Fruit fly (Drosophila melanogaster) whole organism, embryonic: ENCODE data around the gene SmydA-9.

Experiments
- Atf-2 ChIP-seq: fragments of 200-800 bp; sonication (Bioruptor generic); optimal IDR thresholded peaks from 2 replicates; lab custom pipeline; 2016; ENCODE audit warnings: missing biosample characterization, missing genetic modification characterization
- CG1024 ChIP-seq: fragments of 200-800 bp; sonication (Bioruptor generic); IDR thresholded peaks from 2 replicates; pipeline ENCODE4 v1.3.6; 2022; ENCODE audit warnings: missing biosample characterization, missing genetic modification characterization
- CG11093 ChIP-seq: fragments of 200-800 bp; sonication (Bioruptor generic); IDR thresholded peaks from 3 replicates; pipeline ENCODE4 v1.3.6; 2022; ENCODE audit warnings: missing biosample characterization, missing genetic modification characterization
- CG11723 ChIP-seq: fragments of 200-800 bp; sonication (Bioruptor generic); optimal IDR thresholded peaks from 2 replicates; lab custom pipeline; 2017; ENCODE audit warnings: missing biosample characterization, mild to moderate bottlenecking, missing genetic modification characterization
- CG12769 ChIP-seq: fragments of 200-800 bp; sonication (Bioruptor generic); optimal IDR thresholded peaks from 2 replicates; lab custom pipeline; 2019; ENCODE audit warnings: missing biosample characterization, mild to moderate bottlenecking, missing genetic modification characterization, moderate library complexity
- CG13424 ChIP-seq: fragments of 200-800 bp; sonication (Bioruptor generic); optimal IDR thresholded peaks from 2 replicates; lab custom pipeline; 2019; ENCODE audit warnings: missing biosample characterization, mild to moderate bottlenecking, missing genetic modification characterization, moderate library complexity
- CG13775 ChIP-seq: fragments of 200-800 bp; sonication (Bioruptor generic); optimal IDR thresholded peaks from 3 replicates; lab custom pipeline; 2017; ENCODE audit warnings: missing biosample characterization, mild to moderate bottlenecking, missing genetic modification characterization
- CG16779 ChIP-seq: fragments of 200-800 bp; sonication (Bioruptor generic); IDR thresholded peaks from 2 replicates; pipeline ENCODE4 v1.3.6; 2022; ENCODE audit warnings: missing biosample characterization, missing genetic modification characterization
- CG2116 ChIP-seq: fragments of 200-800 bp; sonication (Bioruptor generic); optimal IDR thresholded peaks from 3 replicates; lab custom pipeline; 2018; ENCODE audit warnings: missing biosample characterization, mild to moderate bottlenecking, missing genetic modification characterization
- CG2889 ChIP-seq: fragments of 200-800 bp; sonication (Bioruptor generic); IDR thresholded peaks from 3 replicates; pipeline ENCODE4 v1.3.6; 2022; ENCODE audit warnings: missing biosample characterization, missing genetic modification characterization
- CG30431 ChIP-seq: fragments of 200-800 bp; sonication (Bioruptor generic); optimal IDR thresholded peaks from 2 replicates; lab custom pipeline; 2017; ENCODE audit warnings: missing biosample characterization, missing genetic modification characterization
- CG33557 ChIP-seq: fragments of 200-800 bp; sonication (Bioruptor generic); optimal IDR thresholded peaks from 2 replicates; lab custom pipeline; 2019; ENCODE audit warnings: missing biosample characterization, mild to moderate bottlenecking, missing genetic modification characterization, moderate library complexity
- CG3838 ChIP-seq: fragments of 200-800 bp; sonication (Bioruptor generic); optimal IDR thresholded peaks from 3 replicates; lab custom pipeline; 2016; ENCODE audit warnings: missing biosample characterization, missing genetic modification characterization
- CG7372 ChIP-seq: fragments of 200-800 bp; sonication (Bioruptor generic); IDR thresholded peaks from 2 replicates; pipeline ENCODE4 v1.3.6; 2022; ENCODE audit warnings: missing biosample characterization, missing genetic modification characterization
- CG8281 ChIP-seq: fragments of 200-800 bp; sonication (Bioruptor generic); optimal IDR thresholded peaks from 2 replicates; lab custom pipeline; 2018; ENCODE audit warnings: missing biosample characterization, mild to moderate bottlenecking, missing genetic modification characterization, moderate library complexity
- CrebB ChIP-seq: fragments of 200-800 bp; sonication (Bioruptor generic); optimal IDR thresholded peaks from 3 replicates; lab custom pipeline; 2018; ENCODE audit warnings: missing biosample characterization, mild to moderate bottlenecking, missing genetic modification characterization
- Dll ChIP-seq: fragments of 200-800 bp; sonication (Bioruptor generic); IDR thresholded peaks from 4 replicates; pipeline ENCODE4 v1.3.6; 2022; ENCODE audit warnings: missing biosample characterization, missing genetic modification characterization; ENCODE audit not compliant: partially characterized antibody
- Fer1 ChIP-seq: fragments of 200-800 bp; sonication (Bioruptor generic); optimal IDR thresholded peaks from 2 replicates; lab custom pipeline; 2017; ENCODE audit warnings: missing biosample characterization, mild to moderate bottlenecking, missing genetic modification characterization
- HLH4C ChIP-seq: fragments of 200-800 bp; sonication (Bioruptor generic); IDR thresholded peaks from 3 replicates; pipeline ENCODE4 v1.3.6; 2022; ENCODE audit warnings: missing biosample characterization, missing genetic modification characterization; ENCODE audit not compliant: partially characterized antibody
- Hand ChIP-seq: fragments of 200-800 bp; sonication (Bioruptor generic); optimal IDR thresholded peaks from 2 replicates; lab custom pipeline; 2017; ENCODE audit warnings: mild to moderate bottlenecking, missing biosample characterization, missing genetic modification reagents, missing genetic modification characterization
- Hr3 ChIP-seq: fragments of 200-800 bp; sonication (Bioruptor generic); optimal IDR thresholded peaks from 3 replicates; lab custom pipeline; 2016; ENCODE audit warnings: missing biosample characterization, missing genetic modification characterization
- Lim3 ChIP-seq: fragments of 200-800 bp; sonication (Bioruptor generic); IDR thresholded peaks from 2 replicates; pipeline ENCODE4 v1.3.6; 2022; ENCODE audit warnings: missing biosample characterization, missing genetic modification characterization
- Neu2 ChIP-seq: fragments of 200-800 bp; sonication (Bioruptor generic); optimal IDR thresholded peaks from 3 replicates; lab custom pipeline; 2016; ENCODE audit warnings: missing biosample characterization, missing genetic modification characterization, borderline replicate concordance
- Oli ChIP-seq: fragments of 200-800 bp; sonication (Bioruptor generic); optimal IDR thresholded peaks from 2 replicates; lab custom pipeline; 2018; ENCODE audit warnings: missing biosample characterization, mild to moderate bottlenecking, missing genetic modification characterization, moderate library complexity
- Sin3A ChIP-seq: fragments of >200 bp; optimal IDR thresholded peaks from 2 replicates; lab custom pipeline; 2018
- dmrt11E ChIP-seq: fragments of 200-800 bp; sonication (Bioruptor generic); optimal IDR thresholded peaks from 3 replicates; lab custom pipeline; 2018; ENCODE audit warnings: missing biosample characterization, mild to moderate bottlenecking, missing genetic modification characterization, moderate library complexity
- dpn ChIP-seq, 2 experiments: fragments of 200-800 bp; sonication (Bioruptor generic); optimal IDR thresholded peaks; 3 replicates each; lab custom pipeline; 2016; ENCODE audit warnings: missing biosample characterization in 2 of 2, missing genetic modification characterization in 2 of 2
- emc ChIP-seq: fragments of 200-800 bp; sonication (Bioruptor generic); optimal IDR thresholded peaks from 2 replicates; lab custom pipeline; 2016; ENCODE audit warnings: missing biosample characterization, missing genetic modification characterization
- eve ChIP-seq, 2 experiments: fragments of >200 bp; optimal IDR thresholded peaks; 2 replicates each; lab custom pipeline; 2017; ENCODE audit warnings: missing biosample characterization in 2 of 2, missing genetic modification characterization in 2 of 2
- fd3F ChIP-seq: fragments of 200-800 bp; sonication (Bioruptor generic); optimal IDR thresholded peaks from 2 replicates; lab custom pipeline; 2018; ENCODE audit warnings: missing biosample characterization, mild to moderate bottlenecking, missing genetic modification characterization, moderate library complexity
- fd64A ChIP-seq: fragments of 200-800 bp; sonication (Bioruptor generic); optimal IDR thresholded peaks from 3 replicates; lab custom pipeline; 2018; ENCODE audit warnings: missing biosample characterization, mild to moderate bottlenecking, missing genetic modification characterization
- fd96Cb ChIP-seq: fragments of 200-800 bp; sonication (Bioruptor generic); optimal IDR thresholded peaks from 2 replicates; lab custom pipeline; 2018; ENCODE audit warnings: missing biosample characterization, mild to moderate bottlenecking, missing genetic modification characterization, moderate library complexity
- hbn ChIP-seq: fragments of 200-800 bp; sonication (Bioruptor generic); IDR thresholded peaks from 2 replicates; pipeline ENCODE4 v1.3.6; 2022; ENCODE audit warnings: missing biosample characterization, missing genetic modification characterization; ENCODE audit not compliant: partially characterized antibody
- insv ChIP-seq, 2 experiments: fragments of 200-800 bp; sonication (Bioruptor generic); optimal IDR thresholded peaks; 3 replicates each; lab custom pipeline; 2016 to 2018; ENCODE audit warnings: missing biosample characterization in 2 of 2, missing genetic modification characterization in 2 of 2
- inv ChIP-seq: fragments of 200-800 bp; sonication (Bioruptor generic); IDR thresholded peaks from 2 replicates; pipeline ENCODE4 v1.3.6; 2022; ENCODE audit warnings: missing biosample characterization, missing genetic modification characterization; ENCODE audit not compliant: partially characterized antibody
- lmd ChIP-seq: fragments of 200-800 bp; sonication (Bioruptor generic); IDR thresholded peaks from 2 replicates; pipeline ENCODE4 v1.3.6; 2022; ENCODE audit warnings: missing biosample characterization, missing genetic modification characterization
- lola ChIP-seq, 3 experiments: fragments of >200 bp in 2 of 3; fragments of 200-800 bp in 1 of 3; sonication (Bioruptor generic) in 1 of 3; optimal IDR thresholded peaks; 2 replicates each; lab custom pipeline; 2017 to 2019; ENCODE audit warnings: missing biosample characterization in 3 of 3, missing genetic modification characterization in 3 of 3, mild to moderate bottlenecking in 1 of 3, moderate library complexity in 1 of 3
- oc ChIP-seq: fragments of 200-800 bp; sonication (Bioruptor generic); optimal IDR thresholded peaks from 2 replicates; lab custom pipeline; 2018; ENCODE audit warnings: missing biosample characterization, mild to moderate bottlenecking, missing genetic modification characterization, moderate library complexity
- pfk ChIP-seq: fragments of 200-800 bp; sonication (Bioruptor generic); optimal IDR thresholded peaks from 2 replicates; lab custom pipeline; 2018; ENCODE audit warnings: missing biosample characterization, mild to moderate bottlenecking, missing genetic modification characterization, moderate library complexity
- ranshi ChIP-seq: fragments of 200-800 bp; sonication (Bioruptor generic); IDR thresholded peaks from 2 replicates; pipeline ENCODE4 v1.3.6; 2022; ENCODE audit warnings: missing biosample characterization, missing genetic modification characterization
- ro ChIP-seq: fragments of 200-800 bp; sonication (Bioruptor generic); IDR thresholded peaks from 2 replicates; pipeline ENCODE4 v1.3.6; 2022; ENCODE audit warnings: missing biosample characterization, missing genetic modification characterization
- scrt ChIP-seq: fragments of 200-800 bp; sonication (Bioruptor generic); optimal IDR thresholded peaks from 2 replicates; lab custom pipeline; 2018; ENCODE audit warnings: missing biosample characterization, mild to moderate bottlenecking, missing genetic modification characterization, moderate library complexity
- seq ChIP-seq: fragments of 200-800 bp; sonication (Bioruptor generic); IDR thresholded peaks from 2 replicates; pipeline ENCODE4 v1.3.6; 2022; ENCODE audit warnings: missing biosample characterization, missing genetic modification characterization
- sim ChIP-seq: fragments of 200-800 bp; sonication (Bioruptor generic); IDR thresholded peaks from 2 replicates; pipeline ENCODE4 v1.3.6; 2022; ENCODE audit warnings: missing biosample characterization, missing genetic modification characterization
- tin ChIP-seq: fragments of 200-800 bp; sonication (Bioruptor generic); optimal IDR thresholded peaks from 3 replicates; lab custom pipeline; 2016; ENCODE audit warnings: missing biosample characterization, missing genetic modification characterization
- tll ChIP-seq, 2 experiments: fragments of 200-800 bp in 1 of 2; fragments of >200 bp in 1 of 2; sonication (Bioruptor generic) in 1 of 2; optimal IDR thresholded peaks; 2 replicates each; lab custom pipeline; 2017 to 2019; ENCODE audit warnings: missing biosample characterization in 2 of 2, missing genetic modification characterization in 2 of 2, mild to moderate bottlenecking in 1 of 2, moderate library complexity in 1 of 2
- trem ChIP-seq: fragments of 200-800 bp; optimal IDR thresholded peaks from 3 replicates; lab custom pipeline; 2019; ENCODE audit warnings: missing biosample characterization, mild to moderate bottlenecking, missing genetic modification characterization, moderate library complexity
- twi ChIP-seq: fragments of 200-800 bp; optimal IDR thresholded peaks from 2 replicates; lab custom pipeline; 2019; ENCODE audit warnings: missing biosample characterization, mild to moderate bottlenecking, missing genetic modification characterization, moderate library complexity
- tx ChIP-seq: fragments of 200-800 bp; sonication (Bioruptor generic); optimal IDR thresholded peaks from 2 replicates; lab custom pipeline; 2016; ENCODE audit warnings: missing biosample characterization, missing genetic modification characterization
- wdn ChIP-seq: fragments of 200-800 bp; sonication (Bioruptor generic); IDR thresholded peaks from 2 replicates; pipeline ENCODE4 v1.3.6; 2022; ENCODE audit warnings: missing biosample characterization, missing genetic modification characterization
- wor ChIP-seq: fragments of 200-800 bp; sonication (Bioruptor generic); IDR thresholded peaks from 2 replicates; pipeline ENCODE4 v1.3.6; 2022; ENCODE audit warnings: missing biosample characterization, missing genetic modification characterization

SmydA-9 gene

DNA sequence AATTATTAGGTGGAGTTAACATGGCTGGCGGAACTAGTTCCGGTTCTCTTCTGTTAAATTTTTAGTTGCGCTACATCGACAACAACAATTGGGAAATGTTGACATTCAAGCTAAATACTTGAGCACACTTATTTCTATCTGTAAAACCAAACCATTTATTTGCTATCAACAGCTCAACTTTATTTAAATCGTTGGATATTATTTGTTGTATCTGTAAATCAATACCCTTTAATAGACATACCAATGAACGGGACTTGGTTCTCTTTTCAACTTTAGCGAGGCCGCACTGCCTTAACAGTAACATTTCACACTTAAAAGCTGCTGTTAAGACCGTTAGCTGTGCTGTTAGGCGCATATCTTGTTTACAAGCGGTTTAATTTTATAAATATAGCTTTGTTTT lies 17.1 kb downstream of the SmydA-9 start, which contains the start of gene CG12106 (continued):
- TF ChIP-seq CG12769, result no peak
- TF ChIP-seq CG3838 (GFP tag; lab: Kevin White, UChicago), result no peak
- no peak for TF ChIP-seq oc (tag; lab: Kevin White, UChicago)
- TF ChIP-seq fd96Cb (tag; lab: Kevin White, UChicago), result peak; percentile 37
- TF ChIP-seq Hr3, result peak; percentile 4
- TF ChIP-seq CG13775 (GFP tag; lab: Kevin White, UChicago), result no peak
- TF ChIP-seq CG30431 (GFP tag; lab: Kevin White, UChicago), result no peak
- TF ChIP-seq CG11093 (GFP tag; lab: Robert Waterston, UW), result no peak
- 0 out of 2 replicates have a peak, but pooled peaks have one; percentile 31 for TF ChIP-seq seq
- no peak for TF ChIP-seq Lim3 (GFP tag; lab: Robert Waterston, UW)
- TF ChIP-seq trem (tag; lab: Kevin White, UChicago), result peak; percentile 26
- TF ChIP-seq wor, result no peak
- TF ChIP-seq CG11723 (GFP tag; lab: Kevin White, UChicago), result no peak
- no peak for TF ChIP-seq CrebB (tag; lab: Kevin White, UChicago)
- peak; percentile 1 for TF ChIP-seq Atf-2 (GFP tag; lab: Kevin White, UChicago)
- TF ChIP-seq inv (GFP tag; lab: Robert Waterston, UW), result no peak
- peak; percentile 9 for TF ChIP-seq dmrt11E (tag; lab: Kevin White, UChicago)
- TF ChIP-seq twi, result no peak
- TF ChIP-seq tll (GFP tag; optimal IDR thresholded peaks at IDR 0.05; lab: Kevin White, UChicago), result no peak
- peak; percentile 25 for TF ChIP-seq Oli (tag; lab: Kevin White, UChicago)
- no peak for TF ChIP-seq tx (GFP tag; lab: Kevin White, UChicago)
- no peak for TF ChIP-seq emc (GFP tag; lab: Kevin White, UChicago)
- TF ChIP-seq fd3F, result peak; percentile 22
- TF ChIP-seq eve (GFP tag; optimal IDR thresholded peaks at IDR 0.05; lab: Kevin White, UChicago), result no peak
- TF ChIP-seq ranshi (GFP tag; lab: Robert Waterston, UW), result no peak; the same call in 1 of the 2 replicates
- TF ChIP-seq Sin3A (lab: Kevin White, UChicago), result no peak
- TF ChIP-seq CG8281, result no peak
- peak; percentile 37 to 45 for TF ChIP-seq dpn (GFP tag; optimal IDR thresholded peaks at IDR 0.05; lab: Kevin White, UChicago)
- TF ChIP-seq CG13424 (tag; lab: Kevin White, UChicago), result peak; percentile 67
- TF ChIP-seq scrt, result no peak
- TF ChIP-seq fd64A, result no peak
- TF ChIP-seq CG16779 (GFP tag; lab: Robert Waterston, UW), result no peak
- no peak for TF ChIP-seq Neu2
- TF ChIP-seq insv (GFP tag; optimal IDR thresholded peaks at IDR 0.05; lab: Kevin White, UChicago), result no peak
- TF ChIP-seq CG33557 (GFP tag; lab: Kevin White, UChicago), result peak; percentile 31
- TF ChIP-seq sim (GFP tag; lab: Robert Waterston, UW), result no peak
- peak; percentile 3 for TF ChIP-seq CG2116 (GFP tag; lab: Kevin White, UChicago)
- peak; percentile 18 for TF ChIP-seq tin
- no peak for TF ChIP-seq HLH4C (GFP tag; lab: Robert Waterston, UW)
- TF ChIP-seq Dll (GFP tag; lab: Robert Waterston, UW), result no peak
- no peak for TF ChIP-seq ro
- no peak for TF ChIP-seq Hand (GFP tag; lab: Kevin White, UChicago)
- no peak for TF ChIP-seq hbn (GFP tag; lab: Robert Waterston, UW)
- TF ChIP-seq CG2889 (GFP tag; lab: Robert Waterston, UW), result no peak
- TF ChIP-seq pfk (GFP tag; lab: Kevin White, UChicago), result no peak
- no peak for TF ChIP-seq lmd (GFP tag; lab: Robert Waterston, UW)
- TF ChIP-seq wdn (GFP tag; lab: Robert Waterston, UW), result no peak
- peak in 1 of 3 experiments; percentile 27 for TF ChIP-seq lola (GFP tag; optimal IDR thresholded peaks at IDR 0.05; lab: Kevin White, UChicago)
- TF ChIP-seq CG7372 (GFP tag; lab: Robert Waterston, UW), result peak; percentile 53; the same call in 1 of the 2 replicates
- peak; percentile 55 for TF ChIP-seq Fer1 (GFP tag; lab: Kevin White, UChicago)
- no peak for TF ChIP-seq CG1024 (GFP tag; lab: Robert Waterston, UW)
